Fruit fly (Drosophila melanogaster): ENCODE results near the gene CG31301.

CG31301 gene

DNA sequence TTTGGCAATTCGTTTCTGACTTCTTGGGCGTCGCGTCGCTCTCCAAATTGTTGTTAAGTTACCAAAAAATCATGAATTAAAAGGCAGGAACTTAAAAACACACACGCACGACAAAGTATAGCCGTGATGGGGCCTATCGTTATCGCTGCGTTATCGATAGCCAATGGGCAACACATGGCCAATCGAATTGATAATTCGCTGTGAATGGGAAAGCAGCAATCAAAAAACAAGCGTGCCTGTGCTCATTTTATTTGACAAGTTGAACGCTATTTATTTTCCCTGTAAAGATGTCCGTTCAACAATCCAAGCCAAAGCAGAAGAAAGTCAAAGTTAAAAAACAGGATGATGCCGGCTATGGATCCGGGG lies at the start of gene CG31301, which contains the start of gene Surf4:
CG31301 (plus strand) TSS at position 188 of the 366 bp plus-strand sequence.
Surf4 (minus strand) TSS at position 159 of the 366 bp plus-strand sequence.
- 0 out of 2 replicates have a peak, but pooled peaks have one; percentile 33 for TF ChIP-seq E2f2 (GFP tag; IDR thresholded peaks at IDR 0.05)
- peak; percentile 2 for TF ChIP-seq HmgZ (tag; optimal IDR thresholded peaks at IDR 0.05)
- TF ChIP-seq unpg (GFP tag; optimal IDR thresholded peaks at IDR 0.05), result peak; percentile 6
- no peak for TF ChIP-seq CG7786 (GFP tag; optimal IDR thresholded peaks at IDR 0.05)
- TF ChIP-seq luna (GFP tag; optimal IDR thresholded peaks at IDR 0.05), result no peak
- no peak for TF ChIP-seq disco-r (GFP tag; optimal IDR thresholded peaks at IDR 0.05)
- no peak for TF ChIP-seq fd64A (GFP tag; optimal IDR thresholded peaks at IDR 0.05)
- no peak for TF ChIP-seq CG15601 (tag; optimal IDR thresholded peaks at IDR 0.05)
- TF ChIP-seq CG9609 (GFP tag; optimal IDR thresholded peaks at IDR 0.05), result no peak
- no peak for TF ChIP-seq Kr (GFP tag; optimal IDR thresholded peaks at IDR 0.05)
- no peak for TF ChIP-seq Poxn (GFP tag; IDR thresholded peaks at IDR 0.05)
- peak; percentile 33; the same call in 1 of the 2 replicates for TF ChIP-seq CG14014 (GFP tag; IDR thresholded peaks at IDR 0.05)
- TF ChIP-seq h (optimal IDR thresholded peaks at IDR 0.05), result no peak
- no peak for TF ChIP-seq jing (GFP tag; optimal IDR thresholded peaks at IDR 0.05)
- peak; percentile 53; the same call in 2 of the 3 replicates for TF ChIP-seq Doc3 (GFP tag; IDR thresholded peaks at IDR 0.05; ENCODE audit: partially characterized antibody)
- no peak for TF ChIP-seq yki (optimal IDR thresholded peaks at IDR 0.05)
- TF ChIP-seq CG17612 (GFP tag; IDR thresholded peaks at IDR 0.05), result no peak
- peak; percentile 51; the same call in 2 of the 3 replicates for TF ChIP-seq knrl (GFP tag; IDR thresholded peaks at IDR 0.05; ENCODE audit: partially characterized antibody)
- TF ChIP-seq Nf-YC (tag; optimal IDR thresholded peaks at IDR 0.05), result peak; percentile 8
- TF ChIP-seq YL-1 (GFP tag; optimal IDR thresholded peaks at IDR 0.05), result peak; percentile 61
- TF ChIP-seq CG2116 (GFP tag; optimal IDR thresholded peaks at IDR 0.05), result peak; percentile 91
- TF ChIP-seq cwo (GFP tag; optimal IDR thresholded peaks at IDR 0.05), result no peak
- no peak for TF ChIP-seq psq (GFP tag; optimal IDR thresholded peaks at IDR 0.05)
- TF ChIP-seq sqz (GFP tag; optimal IDR thresholded peaks at IDR 0.05), result no peak
- peak; percentile 12 for TF ChIP-seq CG10267 (tag; optimal IDR thresholded peaks at IDR 0.05)
- no peak for TF ChIP-seq kah (GFP tag; optimal IDR thresholded peaks at IDR 0.05)
- peak; percentile 35 for TF ChIP-seq Dp (GFP tag; optimal IDR thresholded peaks at IDR 0.05)
- TF ChIP-seq CG34376 (GFP tag; optimal IDR thresholded peaks at IDR 0.05), result peak; percentile 32
- TF ChIP-seq HLH54F (GFP tag; optimal IDR thresholded peaks at IDR 0.05), result no peak
- TF ChIP-seq CG15479 (GFP tag; optimal IDR thresholded peaks at IDR 0.05), result no peak
- TF ChIP-seq Aef1 (GFP tag; IDR thresholded peaks at IDR 0.05), result no peak
- peak; percentile 87; the same call in 2 of the 3 replicates for TF ChIP-seq Opbp (GFP tag; IDR thresholded peaks at IDR 0.05; ENCODE audit: partially characterized antibody)
- peak; percentile 76 for TF ChIP-seq Bgb (GFP tag; IDR thresholded peaks at IDR 0.05; ENCODE audit: partially characterized antibody)
- no peak for TF ChIP-seq grau (tag; optimal IDR thresholded peaks at IDR 0.05)
- peak; percentile 49 for TF ChIP-seq inv (GFP tag; IDR thresholded peaks at IDR 0.05; ENCODE audit: partially characterized antibody)
- TF ChIP-seq gfzf (GFP tag; optimal IDR thresholded peaks at IDR 0.05), result no peak
- no peak for TF ChIP-seq corto (GFP tag; optimal IDR thresholded peaks at IDR 0.05)
- no peak for TF ChIP-seq Rx (GFP tag; IDR thresholded peaks at IDR 0.05)
- TF ChIP-seq Dip3 (GFP tag; optimal IDR thresholded peaks at IDR 0.05), result no peak
- TF ChIP-seq Ets65A (GFP tag), result no peak
- TF ChIP-seq CG1602 (GFP tag; optimal IDR thresholded peaks at IDR 0.05), result no peak
- peak; percentile 71 for TF ChIP-seq Ets97D (GFP tag; optimal IDR thresholded peaks at IDR 0.05)
- peak; percentile 17; the same call in 1 of the 3 replicates for TF ChIP-seq CG34422 (GFP tag; IDR thresholded peaks at IDR 0.05)
- TF ChIP-seq hth (optimal IDR thresholded peaks at IDR 0.05), result no peak
- peak; percentile 6 for TF ChIP-seq CG17359 (tag; optimal IDR thresholded peaks at IDR 0.05)
- TF ChIP-seq lilli (GFP tag; optimal IDR thresholded peaks at IDR 0.05), result peak; percentile 5
- TF ChIP-seq onecut (GFP tag; IDR thresholded peaks at IDR 0.05), result 0 out of 2 replicates have a peak, but pooled peaks have one; percentile 10
- peak; percentile 91 for TF ChIP-seq dm (GFP tag; optimal IDR thresholded peaks at IDR 0.05)
- no peak for TF ChIP-seq CG5953 (GFP tag; IDR thresholded peaks at IDR 0.05)
- TF ChIP-seq CG7556 (GFP tag; optimal IDR thresholded peaks at IDR 0.05), result no peak
- TF ChIP-seq C15 (GFP tag; IDR thresholded peaks at IDR 0.05), result no peak
- TF ChIP-seq CG12155 (GFP tag; optimal IDR thresholded peaks at IDR 0.05), result peak; percentile 13
